Worm (Caenorhabditis elegans) whole organism, early embryonic: ENCODE data around the gene mks-3.

Experiments used
- F13C5.2 ChIP-seq: sonication (generic microtip); optimal IDR thresholded peaks from 2 replicates; lab custom pipeline; 2017; ENCODE audit warnings: mild to moderate bottlenecking, missing genetic modification characterization, inconsistent platforms, missing compliant biosample characterization
- aly-1 ChIP-seq: sonication (generic microtip); optimal IDR thresholded peaks from 2 replicates; lab custom pipeline; 2016; ENCODE audit warnings: missing genetic modification characterization, missing compliant biosample characterization
- ama-1 ChIP-seq: fragments of 150-350 bp; optimal IDR thresholded peaks from 2 replicates; lab custom pipeline; 2014
- ceh-13 ChIP-seq: fragments of 200-800 bp; sonication (Bioruptor generic); optimal IDR thresholded peaks from 2 replicates; lab custom pipeline; 2018; ENCODE audit warnings: mild to moderate bottlenecking, missing genetic modification characterization, missing compliant biosample characterization
- ceh-36 ChIP-seq: sonication (generic microtip); optimal IDR thresholded peaks from 2 replicates; lab custom pipeline; 2016; ENCODE audit warnings: missing genetic modification characterization, inconsistent platforms, missing compliant biosample characterization
- flt-1 ChIP-seq: fragments of 200-800 bp; sonication (Bioruptor generic); IDR thresholded peaks from 2 replicates; pipeline ENCODE4 v1.3.6; 2022; ENCODE audit warnings: missing genetic modification characterization, missing compliant biosample characterization
- hmbx-1 ChIP-seq: sonication (generic microtip); optimal IDR thresholded peaks from 2 replicates; lab custom pipeline; 2016; ENCODE audit warnings: mild to moderate bottlenecking, missing genetic modification characterization, missing compliant biosample characterization
- hmg-4 ChIP-seq: fragments of 200-800 bp; sonication (Bioruptor generic); optimal IDR thresholded peaks from 2 replicates; lab custom pipeline; 2018; ENCODE audit warnings: mild to moderate bottlenecking, missing genetic modification characterization, missing compliant biosample characterization
- hnd-1 ChIP-seq: sonication (generic microtip); optimal IDR thresholded peaks from 2 replicates; lab custom pipeline; 2016; ENCODE audit warnings: missing genetic modification characterization, missing compliant biosample characterization
- pes-1 ChIP-seq: fragments of 200-800 bp; sonication (Bioruptor generic); IDR thresholded peaks from 2 replicates; pipeline ENCODE4 v1.3.6; 2022; ENCODE audit warnings: missing genetic modification reagents, missing genetic modification characterization, missing compliant biosample characterization
- sea-1 ChIP-seq: fragments of 200-800 bp; sonication (Bioruptor generic); conservative IDR thresholded peaks from 2 replicates; pipeline ENCODE4 v1.3.6; 2022; ENCODE audit warnings: missing genetic modification characterization, missing compliant biosample characterization
- tbx-11 ChIP-seq: fragments of 200-800 bp; sonication (Bioruptor generic); IDR thresholded peaks from 2 replicates; pipeline ENCODE4 v1.3.6; 2022; ENCODE audit warnings: missing genetic modification characterization, missing compliant biosample characterization
- tbx-37 ChIP-seq: fragments of 200-800 bp; sonication (Bioruptor generic); conservative IDR thresholded peaks from 2 replicates; pipeline ENCODE4 v1.3.6; 2022; ENCODE audit warnings: missing genetic modification reagents, missing genetic modification characterization, missing compliant biosample characterization
- tra-4 ChIP-seq: sonication (generic microtip); optimal IDR thresholded peaks from 2 replicates; lab custom pipeline; 2017; ENCODE audit warnings: missing genetic modification characterization, missing compliant biosample characterization

ce11 chrII:7599357-7599756 is 15.9 kb upstream of the mks-3 start, which contains the start of gene npp-21:
- no peak for TF ChIP-seq tbx-37 (GFP tag; lab: Robert Waterston, UW)
- TF ChIP-seq tbx-11 (GFP tag; lab: Robert Waterston, UW), result no peak
- TF ChIP-seq ceh-13 (GFP tag; lab: Kevin White, UChicago), result no peak
- no peak for TF ChIP-seq hmbx-1 (tag; lab: Kevin White, UChicago)
- TF ChIP-seq aly-1, result no peak
- TF ChIP-seq ama-1 (lab: Kevin White, UChicago), result no peak
- TF ChIP-seq ceh-36 (tag; lab: Kevin White, UChicago), result no peak
- TF ChIP-seq tra-4 (tag; lab: Kevin White, UChicago), result no peak
- TF ChIP-seq pes-1 (GFP tag; lab: Robert Waterston, UW), result no peak
- TF ChIP-seq hnd-1, result no peak
- no peak for TF ChIP-seq flt-1 (GFP tag; lab: Robert Waterston, UW)
- TF ChIP-seq sea-1, result no peak
- no peak for TF ChIP-seq F13C5.2 (tag; lab: Kevin White, UChicago)
- no peak for TF ChIP-seq hmg-4 (GFP tag; lab: Kevin White, UChicago)
